Worm (Caenorhabditis elegans): Measurements from ENCODE around the gene prdm-14.

DNA sequence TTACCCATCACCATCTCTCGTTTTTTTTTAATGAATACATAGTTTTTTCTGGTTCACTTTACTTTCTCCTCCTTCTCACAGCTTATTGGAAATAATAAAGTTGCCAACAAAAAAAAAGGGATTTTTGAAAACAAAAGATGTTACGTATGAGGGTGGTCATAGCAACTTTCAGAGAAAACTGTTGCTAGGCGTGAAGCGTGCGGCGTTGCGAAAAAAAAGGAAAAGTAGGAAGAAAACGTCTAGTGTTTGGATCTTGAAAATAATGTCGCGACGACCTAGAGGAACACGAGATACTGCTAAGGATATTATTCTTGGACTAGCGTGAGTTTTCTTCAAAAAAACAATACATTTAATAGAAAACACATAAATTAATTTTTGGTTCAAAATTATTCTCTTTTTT lies 47.2 kb upstream of the prdm-14 start, which contains the start of gene C24A3.1:
- TF ChIP-seq mep-1 (tag; optimal IDR thresholded peaks at IDR 0.05) = no peak
- TF ChIP-seq elt-1 (tag; optimal IDR thresholded peaks at IDR 0.05; ENCODE audit: borderline replicate concordance, insufficient read depth) = no peak
- TF ChIP-seq nhr-28 (tag; optimal IDR thresholded peaks at IDR 0.05) = no peak
- no peak for TF ChIP-seq ces-1 (GFP tag; optimal IDR thresholded peaks at IDR 0.05)
- TF ChIP-seq flh-1 (GFP tag; optimal IDR thresholded peaks at IDR 0.05) = no peak
- no peak for TF ChIP-seq unc-39 (tag; optimal IDR thresholded peaks at IDR 0.05)
- TF ChIP-seq nhr-12 (tag; optimal IDR thresholded peaks at IDR 0.05) = no peak
- no peak for TF ChIP-seq nhr-237 (tag; optimal IDR thresholded peaks at IDR 0.05)

Data from whole organism, mixed stage, embryonic.